Fruit fly (Drosophila melanogaster): ENCODE data around the gene CG10958.

The CG10958 gene

DNA sequence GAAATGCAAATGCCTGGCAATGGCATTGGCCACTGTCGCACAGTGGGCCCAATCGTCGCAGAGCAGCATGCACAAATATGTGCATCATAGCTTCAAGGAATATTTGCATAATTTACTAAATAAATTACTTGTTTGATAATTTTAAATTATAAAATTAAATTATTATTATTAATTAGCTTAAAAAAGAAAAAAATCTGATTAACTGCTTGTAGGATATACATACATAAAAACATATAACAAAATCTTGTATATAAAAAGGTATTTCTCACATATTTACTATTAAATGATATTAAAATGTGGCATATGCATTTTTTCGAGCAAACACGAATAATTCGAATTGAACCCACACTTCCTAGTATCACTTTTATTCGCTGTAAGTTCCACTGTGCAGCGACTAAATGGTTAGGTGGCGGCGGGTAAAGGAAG is 6.8 kb upstream of the CG10958 start (continued):
- TF ChIP-seq trem (tag; optimal IDR thresholded peaks at IDR 0.05) = peak; percentile 7
- no peak for TF ChIP-seq z (GFP tag; IDR thresholded peaks at IDR 0.05)
- TF ChIP-seq CG4617 (GFP tag; optimal IDR thresholded peaks at IDR 0.05; ENCODE audit: borderline replicate concordance) = no peak
- 0 out of 2 replicates have a peak, but pooled peaks have one; percentile 32 for TF ChIP-seq Awh (GFP tag; IDR thresholded peaks at IDR 0.05)
- TF ChIP-seq h (optimal IDR thresholded peaks at IDR 0.05) = no peak
- no peak for TF ChIP-seq wor (GFP tag; IDR thresholded peaks at IDR 0.05)
- TF ChIP-seq CG6854 (GFP tag; optimal IDR thresholded peaks at IDR 0.05) = no peak
- 0 out of 3 replicates have a peak, but pooled peaks have one; percentile 46 for TF ChIP-seq zfh1 (GFP tag; IDR thresholded peaks at IDR 0.05)
- no peak for TF ChIP-seq chn (GFP tag; optimal IDR thresholded peaks at IDR 0.05)
- TF ChIP-seq CG9817 (tag; optimal IDR thresholded peaks at IDR 0.05) = no peak
- no peak for TF ChIP-seq CG17328 (GFP tag; IDR thresholded peaks at IDR 0.05)
- TF ChIP-seq CG18599 (GFP tag; optimal IDR thresholded peaks at IDR 0.05) = no peak
- peak; percentile 24; the same call in 1 of the 3 replicates for TF ChIP-seq Aef1 (GFP tag; IDR thresholded peaks at IDR 0.05)
- no peak for TF ChIP-seq CG12219 (GFP tag; optimal IDR thresholded peaks at IDR 0.05)
- TF ChIP-seq tio (GFP tag; optimal IDR thresholded peaks at IDR 0.05) = no peak
- TF ChIP-seq CG4707 (GFP tag; optimal IDR thresholded peaks at IDR 0.05) = peak; percentile 68
- no peak for TF ChIP-seq sd (tag; optimal IDR thresholded peaks at IDR 0.05)
- TF ChIP-seq CG30431 (GFP tag; optimal IDR thresholded peaks at IDR 0.05) = peak; percentile 28
- 0 out of 2 replicates have a peak, but pooled peaks have one; percentile 10 for TF ChIP-seq CG6272 (GFP tag; IDR thresholded peaks at IDR 0.05)
- TF ChIP-seq CG15269 (tag; optimal IDR thresholded peaks at IDR 0.05) = peak; percentile 45
- TF ChIP-seq CG2199 (GFP tag; IDR thresholded peaks at IDR 0.05) = no peak
- TF ChIP-seq CG10209 (GFP tag; optimal IDR thresholded peaks at IDR 0.05) = peak; percentile 62
- TF ChIP-seq CG1602 (GFP tag; optimal IDR thresholded peaks at IDR 0.05) = peak; percentile 18
- TF ChIP-seq Atf-2 (GFP tag; optimal IDR thresholded peaks at IDR 0.05) = no peak
- TF ChIP-seq pzg (GFP tag; optimal IDR thresholded peaks at IDR 0.05) = no peak
- TF ChIP-seq CG6175 (GFP tag; IDR thresholded peaks at IDR 0.05) = no peak
- peak; percentile 28 for TF ChIP-seq CG13296 (GFP tag; optimal IDR thresholded peaks at IDR 0.05)
- peak; percentile 22 for TF ChIP-seq CG6813 (GFP tag; optimal IDR thresholded peaks at IDR 0.05)
- TF ChIP-seq Atf3 (GFP tag; optimal IDR thresholded peaks at IDR 0.05) = no peak
- TF ChIP-seq CG42726 (GFP tag; IDR thresholded peaks at IDR 0.05; ENCODE audit: partially characterized antibody) = no peak
- TF ChIP-seq wdn (GFP tag; IDR thresholded peaks at IDR 0.05) = no peak
- peak; percentile 36 for TF ChIP-seq Vsx1 (GFP tag; optimal IDR thresholded peaks at IDR 0.05)
- peak; percentile 40; the same call in 1 of the 2 replicates for TF ChIP-seq E2f2 (GFP tag; IDR thresholded peaks at IDR 0.05)
- no peak for TF ChIP-seq BtbVII (GFP tag; optimal IDR thresholded peaks at IDR 0.05)
- no peak for TF ChIP-seq Dip3 (GFP tag; optimal IDR thresholded peaks at IDR 0.05)
- peak; percentile 63 for TF ChIP-seq gsb-n (tag; optimal IDR thresholded peaks at IDR 0.05)
- TF ChIP-seq bbx (GFP tag; IDR thresholded peaks at IDR 0.05; ENCODE audit: partially characterized antibody) = no peak
- TF ChIP-seq CG7357 (GFP tag; IDR thresholded peaks at IDR 0.05) = 0 out of 3 replicates have a peak, but pooled peaks have one; percentile 29
- no peak for TF ChIP-seq CG16779 (GFP tag; IDR thresholded peaks at IDR 0.05)
- TF ChIP-seq Dref (GFP tag; IDR thresholded peaks at IDR 0.05) = no peak
- TF ChIP-seq az2 (GFP tag; optimal IDR thresholded peaks at IDR 0.05) = peak; percentile 47
- TF ChIP-seq bab2 (GFP tag; optimal IDR thresholded peaks at IDR 0.05) = no peak
- peak; percentile 8 for TF ChIP-seq NfI (GFP tag; optimal IDR thresholded peaks at IDR 0.05)
- no peak for TF ChIP-seq pros (GFP tag; optimal IDR thresholded peaks at IDR 0.05)
- peak; percentile 60 for TF ChIP-seq D19A (tag; optimal IDR thresholded peaks at IDR 0.05)
- no peak for TF ChIP-seq klu (GFP tag; IDR thresholded peaks at IDR 0.05)
- no peak for TF ChIP-seq CG6765 (GFP tag; optimal IDR thresholded peaks at IDR 0.05)
- TF ChIP-seq CG13123 (GFP tag; optimal IDR thresholded peaks at IDR 0.05) = no peak
- TF ChIP-seq tap (tag; optimal IDR thresholded peaks at IDR 0.05) = peak; percentile 57
- TF ChIP-seq fd3F (GFP tag; optimal IDR thresholded peaks at IDR 0.05) = no peak
- TF ChIP-seq YL-1 (GFP tag; optimal IDR thresholded peaks at IDR 0.05) = no peak

All from whole organism, embryonic.